Worm (Caenorhabditis elegans) whole organism, late embryonic: ENCODE data around the gene lep-2.

Experiments
- T23F11.4 ChIP-seq: fragments of 200-800 bp; sonication (Bioruptor generic); optimal IDR thresholded peaks from 2 replicates; lab custom pipeline; 2018; ENCODE audit warnings: mild to moderate bottlenecking, missing genetic modification characterization, missing compliant biosample characterization
- ama-1 ChIP-seq: fragments of 150-350 bp; optimal IDR thresholded peaks from 2 replicates; lab custom pipeline; 2014
- madf-2 ChIP-seq: sonication (generic microtip); optimal IDR thresholded peaks from 2 replicates; lab custom pipeline; 2017; ENCODE audit warnings: missing genetic modification characterization, missing compliant biosample characterization
- nhr-11 ChIP-seq: fragments of 150-350 bp; optimal IDR thresholded peaks from 2 replicates; lab custom pipeline; 2014; ENCODE audit warnings: missing biosample characterization, missing genetic modification characterization
- pros-1 ChIP-seq: fragments of 150-350 bp; optimal IDR thresholded peaks from 2 replicates; lab custom pipeline; 2014; ENCODE audit warnings: missing biosample characterization, missing genetic modification reagents, missing genetic modification characterization

- TF ChIP-seq T23F11.4, result no peak
- TF ChIP-seq ama-1 (lab: Kevin White, UChicago), result no peak
- TF ChIP-seq pros-1, result no peak
- no peak for TF ChIP-seq nhr-11
- TF ChIP-seq madf-2 (tag; lab: Kevin White, UChicago), result no peak
Observed at ce11 chrIV:1013233-1013798, 21.2 kb downstream of the lep-2 start.
